Worm (Caenorhabditis elegans): Measurements from ENCODE around the gene F25B5.6.

DNA sequence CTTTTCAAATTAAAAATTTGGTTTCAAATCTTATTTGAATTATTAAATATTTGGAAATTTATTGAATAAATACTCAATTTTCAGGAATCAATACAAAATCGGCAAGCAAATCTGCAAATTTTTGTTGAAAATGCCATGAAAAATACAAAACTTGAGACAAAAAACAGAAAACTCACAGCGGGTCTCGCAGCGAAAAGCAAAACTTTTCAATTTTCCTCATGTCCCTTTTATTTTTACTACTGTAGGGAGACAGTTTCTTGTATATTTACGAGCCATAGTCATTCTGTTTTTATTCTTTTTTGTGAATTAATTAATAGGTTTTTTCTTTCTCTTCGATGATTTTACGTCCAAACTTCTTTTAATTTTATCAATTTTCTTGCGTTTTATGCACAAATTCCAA is 39.9 kb upstream of the F25B5.6 start:
- no peak for TF ChIP-seq unc-62 (GFP tag; optimal IDR thresholded peaks at IDR 0.05)
- no peak for TF ChIP-seq nhr-11 (tag; optimal IDR thresholded peaks at IDR 0.05)
- no peak for TF ChIP-seq unc-55 (GFP tag; optimal IDR thresholded peaks at IDR 0.05)
- no peak for TF ChIP-seq nhr-21 (tag; optimal IDR thresholded peaks at IDR 0.05)
- no peak for TF ChIP-seq ceh-82 (tag; optimal IDR thresholded peaks at IDR 0.05)
- no peak for TF ChIP-seq aly-2 (tag; optimal IDR thresholded peaks at IDR 0.05)
- no peak for TF ChIP-seq C34F6.9 (tag; optimal IDR thresholded peaks at IDR 0.05)
- TF ChIP-seq ama-1 (optimal IDR thresholded peaks at IDR 0.05), result no peak
- TF ChIP-seq nhr-12 (tag; optimal IDR thresholded peaks at IDR 0.05), result no peak

All from whole organism, L2 larva.